Worm (Caenorhabditis elegans) whole organism, L4 larva: ENCODE data around the gene C30G12.6.
A peak's percentile ranks its signal among the peaks of the same experiment; 100 is the strongest.

Experiments
- D1046.2 ChIP-seq: fragments of 200-800 bp; sonication (Bioruptor generic); IDR thresholded peaks from 2 replicates; pipeline ENCODE4 v1.3.6; 2022; ENCODE audit warnings: missing genetic modification characterization, missing compliant biosample characterization
- F10B5.3 ChIP-seq: sonication (generic microtip); optimal IDR thresholded peaks from 2 replicates; lab custom pipeline; 2016; ENCODE audit warnings: mild to moderate bottlenecking, missing genetic modification characterization, missing compliant biosample characterization
- F37D6.2 ChIP-seq: sonication (generic microtip); optimal IDR thresholded peaks from 2 replicates; lab custom pipeline; 2016; ENCODE audit warnings: mild to moderate bottlenecking, missing genetic modification characterization, missing compliant biosample characterization
- Y48G9A.11 ChIP-seq: fragments of 200-800 bp; sonication (Bioruptor generic); IDR thresholded peaks from 2 replicates; pipeline ENCODE4 v1.3.6; 2022; ENCODE audit warnings: missing genetic modification reagents, missing genetic modification characterization, missing compliant biosample characterization
- ama-1 ChIP-seq: fragments of 150-350 bp; optimal IDR thresholded peaks from 2 replicates; lab custom pipeline; 2014; ENCODE audit warnings: inconsistent platforms, mixed read lengths
- ceh-20 ChIP-seq: fragments of 200-800 bp; sonication (Bioruptor generic); IDR thresholded peaks from 2 replicates; pipeline ENCODE4 v1.3.6; 2022; ENCODE audit warnings: missing genetic modification reagents, missing genetic modification characterization, missing compliant biosample characterization
- ceh-44 ChIP-seq: fragments of 200-800 bp; sonication (Bioruptor generic); IDR thresholded peaks from 2 replicates; pipeline ENCODE4 v1.3.6; 2022; ENCODE audit warnings: missing genetic modification reagents, missing genetic modification characterization, missing compliant biosample characterization
- ceh-82 ChIP-seq: sonication (generic microtip); optimal IDR thresholded peaks from 2 replicates; lab custom pipeline; 2017; ENCODE audit warnings: missing biosample characterization, missing genetic modification characterization
- ctbp-1 ChIP-seq: fragments of 200-800 bp; sonication (Bioruptor generic); IDR thresholded peaks from 2 replicates; pipeline ENCODE4 v1.3.6; 2022; ENCODE audit warnings: missing genetic modification reagents, missing genetic modification characterization, missing compliant biosample characterization
- daf-12 ChIP-seq: fragments of 150-350 bp; optimal IDR thresholded peaks from 2 replicates; lab custom pipeline; 2014; ENCODE audit warnings: missing biosample characterization, missing genetic modification reagents, missing genetic modification characterization
- daf-16 ChIP-seq, 3 experiments: sonication (generic microtip); optimal IDR thresholded peaks; 2 replicates each; lab custom pipeline; 2016 to 2017; ENCODE audit warnings: missing genetic modification characterization in 3 of 3, missing genetic modification reagents in 3 of 3, mild to moderate bottlenecking in 2 of 3, missing compliant biosample characterization in 2 of 3, missing biosample characterization in 1 of 3, moderate library complexity in 1 of 3
- daf-19 ChIP-seq: fragments of 200-800 bp; sonication (Bioruptor generic); conservative IDR thresholded peaks from 2 replicates; pipeline ENCODE4 v1.3.6; 2022; ENCODE audit warnings: missing genetic modification characterization, missing compliant biosample characterization
- daf-8 ChIP-seq: fragments of 200-800 bp; sonication (Bioruptor generic); IDR thresholded peaks from 2 replicates; pipeline ENCODE4 v1.3.6; 2022; ENCODE audit warnings: missing genetic modification characterization, missing compliant biosample characterization
- dmd-6 ChIP-seq: fragments of 200-800 bp; sonication (Bioruptor generic); IDR thresholded peaks from 2 replicates; pipeline ENCODE4 v1.3.6; 2022; ENCODE audit warnings: missing genetic modification reagents, missing genetic modification characterization, missing compliant biosample characterization
- dpl-1 ChIP-seq: fragments of 150-350 bp; optimal IDR thresholded peaks from 2 replicates; lab custom pipeline; 2014; ENCODE audit warnings: missing biosample characterization, missing genetic modification reagents, missing genetic modification characterization
- duxl-1 ChIP-seq: sonication (generic microtip); optimal IDR thresholded peaks from 2 replicates; lab custom pipeline; 2016; ENCODE audit warnings: mild to moderate bottlenecking, missing genetic modification characterization, moderate library complexity, missing compliant biosample characterization; ENCODE audit not compliant: poor library complexity
- dve-1 ChIP-seq: sonication (generic microtip); optimal IDR thresholded peaks from 2 replicates; lab custom pipeline; 2017; ENCODE audit warnings: antibody characterized with exemption, mild to moderate bottlenecking, missing genetic modification characterization, missing compliant biosample characterization; ENCODE audit not compliant: insufficient read depth
- gei-8 ChIP-seq: fragments of 200-800 bp; sonication (Bioruptor generic); optimal IDR thresholded peaks from 2 replicates; lab custom pipeline; 2018; ENCODE audit warnings: mild to moderate bottlenecking, missing genetic modification characterization, missing compliant biosample characterization
- hlh-11 ChIP-seq: fragments of 200-800 bp; sonication (Bioruptor generic); optimal IDR thresholded peaks from 2 replicates; lab custom pipeline; 2018; ENCODE audit warnings: mild to moderate bottlenecking, missing genetic modification characterization, missing compliant biosample characterization
- hlh-30 ChIP-seq: sonication (generic microtip); optimal IDR thresholded peaks from 2 replicates; lab custom pipeline; 2017; ENCODE audit warnings: antibody characterized with exemption, mild to moderate bottlenecking, missing genetic modification characterization, missing compliant biosample characterization; ENCODE audit not compliant: insufficient read depth
- hmg-1.1 ChIP-seq: fragments of 200-800 bp; sonication (Bioruptor generic); IDR thresholded peaks from 2 replicates; pipeline ENCODE4 v1.3.6; 2022; ENCODE audit warnings: missing genetic modification reagents, missing genetic modification characterization, missing compliant biosample characterization
- lin-15B ChIP-seq: fragments of 150-350 bp; sonication (generic microtip); optimal IDR thresholded peaks from 3 replicates; lab custom pipeline; 2014; ENCODE audit warnings: missing biosample characterization, missing genetic modification characterization
- lsy-2 ChIP-seq, 2 experiments: fragments of 150-350 bp in 1 of 2; sonication (generic microtip) in 1 of 2; optimal IDR thresholded peaks; 2 replicates each; lab custom pipeline; 2014 to 2017; ENCODE audit warnings: missing biosample characterization in 2 of 2, missing genetic modification characterization in 2 of 2
- madf-9 ChIP-seq: fragments of 200-800 bp; sonication (Bioruptor generic); conservative IDR thresholded peaks from 2 replicates; pipeline ENCODE4 v1.3.6; 2022; ENCODE audit warnings: missing genetic modification reagents, missing genetic modification characterization, missing compliant biosample characterization
- mdl-1 ChIP-seq, 2 experiments: fragments of 150-350 bp in 1 of 2; sonication (generic microtip) in 1 of 2; optimal IDR thresholded peaks; 2 replicates each; lab custom pipeline; 2014 to 2017; ENCODE audit warnings: missing biosample characterization in 2 of 2, missing genetic modification characterization in 2 of 2
- mxl-2 ChIP-seq: fragments of 200-800 bp; sonication (Bioruptor generic); conservative IDR thresholded peaks from 2 replicates; pipeline ENCODE4 v1.3.6; 2022; ENCODE audit warnings: missing genetic modification reagents, missing genetic modification characterization, missing compliant biosample characterization
- mxl-3 ChIP-seq: fragments of 200-800 bp; sonication (Bioruptor generic); optimal IDR thresholded peaks from 2 replicates; lab custom pipeline; 2018; ENCODE audit warnings: mild to moderate bottlenecking, missing genetic modification characterization, missing compliant biosample characterization
- nhr-10 ChIP-seq: fragments of 150-350 bp; optimal IDR thresholded peaks from 2 replicates; lab custom pipeline; 2014; ENCODE audit warnings: missing biosample characterization, missing genetic modification characterization
- nhr-102 ChIP-seq: sonication (generic microtip); optimal IDR thresholded peaks from 2 replicates; lab custom pipeline; 2016; ENCODE audit warnings: mild to moderate bottlenecking, missing genetic modification characterization, moderate library complexity, missing compliant biosample characterization
- nhr-11 ChIP-seq: fragments of 150-350 bp; optimal IDR thresholded peaks from 2 replicates; lab custom pipeline; 2014; ENCODE audit warnings: missing biosample characterization, missing genetic modification characterization
- nhr-111 ChIP-seq: fragments of 200-800 bp; sonication (Bioruptor generic); optimal IDR thresholded peaks from 2 replicates; lab custom pipeline; 2018; ENCODE audit warnings: mild to moderate bottlenecking, missing genetic modification characterization, missing compliant biosample characterization
- nhr-28 ChIP-seq: fragments of 150-350 bp; optimal IDR thresholded peaks from 2 replicates; lab custom pipeline; 2014; ENCODE audit warnings: missing biosample characterization, missing genetic modification characterization
- nhr-77 ChIP-seq: fragments of 150-350 bp; optimal IDR thresholded peaks from 2 replicates; lab custom pipeline; 2014; ENCODE audit warnings: missing biosample characterization, missing genetic modification characterization
- php-3 ChIP-seq: fragments of 200-800 bp; sonication (Bioruptor generic); IDR thresholded peaks from 2 replicates; pipeline ENCODE4 v1.3.6; 2022; ENCODE audit warnings: missing genetic modification reagents, missing genetic modification characterization, missing compliant biosample characterization
- pqm-1 ChIP-seq: sonication (generic microtip); optimal IDR thresholded peaks from 2 replicates; lab custom pipeline; 2017; ENCODE audit warnings: missing biosample characterization, missing genetic modification characterization
- rbr-2 ChIP-seq: sonication (generic microtip); optimal IDR thresholded peaks from 2 replicates; lab custom pipeline; 2016; ENCODE audit warnings: missing genotype, missing genetic modification characterization, missing compliant biosample characterization
- snpc-1.2 ChIP-seq: fragments of 200-800 bp; sonication (Bioruptor generic); IDR thresholded peaks from 2 replicates; pipeline ENCODE4 v1.3.6; 2022; ENCODE audit warnings: missing genetic modification reagents, missing genetic modification characterization, missing compliant biosample characterization
- spr-3 ChIP-seq: fragments of 200-800 bp; sonication (Bioruptor generic); optimal IDR thresholded peaks from 2 replicates; lab custom pipeline; 2018; ENCODE audit warnings: mild to moderate bottlenecking, missing genetic modification characterization, missing compliant biosample characterization
- tra-1 ChIP-seq: fragments of 200-800 bp; sonication (Bioruptor generic); IDR thresholded peaks from 2 replicates; pipeline ENCODE4 v1.3.6; 2022; ENCODE audit warnings: missing genetic modification reagents, missing genetic modification characterization, missing compliant biosample characterization
- unc-62 ChIP-seq, 3 experiments: fragments of 150-350 bp in 1 of 3; sonication (generic microtip); optimal IDR thresholded peaks in 2 of 3; peaks in 1 of 3; 1 replicate in 1 of 3; 2 replicates in 2 of 3; lab custom pipeline; 2014 to 2017; ENCODE audit warnings: missing biosample characterization in 3 of 3, missing genetic modification characterization in 3 of 3, missing genetic modification reagents in 3 of 3, missing genotype in 1 of 3
- zfp-2 ChIP-seq: sonication (generic microtip); optimal IDR thresholded peaks from 2 replicates; lab custom pipeline; 2016; ENCODE audit warnings: mild to moderate bottlenecking, missing genetic modification characterization, missing compliant biosample characterization
- zfp-3 ChIP-seq: fragments of 200-800 bp; sonication (Bioruptor generic); conservative IDR thresholded peaks from 2 replicates; pipeline ENCODE4 v1.3.6; 2022; ENCODE audit warnings: missing genetic modification reagents, missing genetic modification characterization, missing compliant biosample characterization
- zip-2 ChIP-seq: fragments of 150-350 bp; optimal IDR thresholded peaks from 2 replicates; lab custom pipeline; 2014; ENCODE audit warnings: missing biosample characterization, missing genetic modification characterization
- ztf-7 ChIP-seq: fragments of 150-350 bp; optimal IDR thresholded peaks from 2 replicates; lab custom pipeline; 2014; ENCODE audit warnings: missing biosample characterization, missing genetic modification characterization

Gene C30G12.6

DNA sequence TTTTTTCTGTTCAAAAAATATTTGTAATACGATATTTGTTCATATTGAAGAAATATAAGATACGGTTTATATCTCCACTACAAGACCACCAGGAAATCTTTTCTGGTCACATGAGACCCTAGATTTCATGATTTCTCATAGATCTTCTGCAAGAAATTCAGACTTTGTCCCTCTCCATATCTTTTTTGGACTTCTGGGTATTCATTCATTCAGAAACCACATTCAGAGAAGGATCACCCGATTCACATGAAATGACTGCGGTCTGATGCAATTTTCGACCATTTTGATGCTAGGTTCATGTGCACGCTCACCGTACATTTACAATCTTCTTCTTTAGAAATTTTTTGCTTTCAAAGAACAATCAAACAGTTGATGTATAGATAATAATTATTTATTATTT is 16.0 kb downstream of the C30G12.6 start:
- TF ChIP-seq nhr-28 (peak; percentile 73), zip-2 (no peak), mdl-1 (tag; optimal IDR thresholded peaks at IDR 0.05; lab: Kevin White, UChicago) (peak in 1 of 2 experiments; percentile 67), hlh-30 (tag; lab: Kevin White, UChicago) (peak; percentile 38), gei-8 (GFP tag; lab: Kevin White, UChicago) (no peak), nhr-11 (tag; lab: Kevin White, UChicago) (no peak), unc-62 (GFP tag; optimal IDR thresholded peaks at IDR 0.05 in 1 of 2; lab: Kevin White, UChicago) (peak in 1 of 2 experiments; percentile 63), unc-62 (tag; optimal IDR thresholded peaks at IDR 0.05; lab: Kevin White, UChicago) (no peak), hlh-11 (tag; lab: Kevin White, UChicago) (peak; percentile 51)

DNA sequence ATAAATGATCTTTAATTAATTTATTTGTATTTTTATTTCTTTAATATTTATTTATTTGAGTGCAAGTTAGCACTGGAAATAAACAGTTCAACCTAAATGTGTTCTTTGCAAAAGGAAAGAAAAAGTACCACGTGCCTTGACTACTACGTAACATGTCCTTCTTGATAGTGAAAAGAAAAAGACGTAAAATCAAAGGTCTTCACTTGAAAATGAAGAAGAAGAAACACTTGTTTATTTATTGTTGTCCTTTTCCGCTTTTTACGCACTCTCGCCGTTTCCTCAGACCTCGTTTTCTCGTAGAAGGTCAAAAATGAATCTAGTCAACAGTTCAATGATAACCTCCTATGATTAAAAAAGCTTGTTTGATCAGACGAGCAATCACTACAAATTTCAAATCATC is 17.9 kb downstream of the C30G12.6 start:
- TF ChIP-seq D1046.2 (no peak), nhr-10 (tag; lab: Kevin White, UChicago) (no peak), spr-3 (GFP tag; lab: Kevin White, UChicago) (no peak), lsy-2 (tag; optimal IDR thresholded peaks at IDR 0.05; lab: Kevin White, UChicago) (peak in 1 of 2 experiments; percentile 16), dve-1 (tag; lab: Kevin White, UChicago) (peak; percentile 26), mdl-1 (tag; optimal IDR thresholded peaks at IDR 0.05; lab: Kevin White, UChicago) (peak in 1 of 2 experiments; percentile 23), hlh-30 (tag; lab: Kevin White, UChicago) (peak; percentile 38), daf-16 (GFP tag; optimal IDR thresholded peaks at IDR 0.05; lab: Kevin White, UChicago) (no peak), daf-16 (tag; optimal IDR thresholded peaks at IDR 0.05; lab: Kevin White, UChicago) (peak; percentile 39), hlh-11 (tag; lab: Kevin White, UChicago) (peak; percentile 3), nhr-28 (peak; percentile 56)
- TF ChIP-seq, all 104 proteins: peak for 7

- TF ChIP-seq ceh-44 (GFP tag; lab: Robert Waterston, UW) (no peak), ctbp-1 (GFP tag; lab: Robert Waterston, UW) (no peak), hmg-1.1 (GFP tag; lab: Robert Waterston, UW) (no peak), lsy-2 (tag; optimal IDR thresholded peaks at IDR 0.05; lab: Kevin White, UChicago) (peak in 1 of 2 experiments; percentile 11), mdl-1 (tag; optimal IDR thresholded peaks at IDR 0.05; lab: Kevin White, UChicago) (peak in 1 of 2 experiments; percentile 21), daf-16 (GFP tag; optimal IDR thresholded peaks at IDR 0.05; lab: Kevin White, UChicago) (no peak), daf-16 (tag; optimal IDR thresholded peaks at IDR 0.05; lab: Kevin White, UChicago) (peak; percentile 99), php-3 (GFP tag; lab: Robert Waterston, UW) (peak; percentile 92), snpc-1.2 (GFP tag; lab: Robert Waterston, UW) (no peak), D1046.2 (no peak), dpl-1 (no peak), pqm-1 (tag; lab: Kevin White, UChicago) (peak; percentile 9), nhr-77 (tag; lab: Kevin White, UChicago) (no peak), madf-9 (GFP tag; lab: Robert Waterston, UW) (no peak), F10B5.3 (tag; lab: Kevin White, UChicago) (no peak), ceh-82 (tag; lab: Kevin White, UChicago) (no peak), dmd-6 (GFP tag; lab: Robert Waterston, UW) (peak; percentile 81), daf-12 (no peak), hlh-30 (tag; lab: Kevin White, UChicago) (peak; percentile 31), Y48G9A.11 (GFP tag; lab: Robert Waterston, UW) (no peak), duxl-1 (tag; lab: Kevin White, UChicago) (no peak), nhr-10 (tag; lab: Kevin White, UChicago) (no peak), tra-1 (GFP tag; lab: Robert Waterston, UW) (peak; percentile 13; the same call in 1 of the 2 replicates), nhr-102 (tag; lab: Kevin White, UChicago) (peak; percentile 84), ztf-7 (tag; lab: Kevin White, UChicago) (peak; percentile 8), nhr-111 (GFP tag; lab: Kevin White, UChicago) (no peak), lin-15B (tag; lab: Kevin White, UChicago) (no peak), zfp-2 (no peak), F37D6.2 (tag; lab: Kevin White, UChicago) (no peak), mxl-2 (GFP tag; lab: Robert Waterston, UW) (no peak), ama-1 (lab: Kevin White, UChicago) (no peak), rbr-2 (tag; lab: Kevin White, UChicago) (no peak), daf-8 (no peak), mxl-3 (GFP tag; lab: Kevin White, UChicago) (peak; percentile 14), zfp-3 (GFP tag; lab: Robert Waterston, UW) (no peak), daf-19 (GFP tag; lab: Robert Waterston, UW) (no peak), ceh-20 (GFP tag; lab: Robert Waterston, UW) (no peak)
Observed at ce11 chrII:7277257-7277656, 18.6 kb downstream of the C30G12.6 start.
